Fruit fly (Drosophila melanogaster) whole organism, embryonic: ENCODE measurements around the gene CG12661.

ENCODE experiments used
- Ada2b ChIP-seq: fragments of 200-800 bp; sonication (Bioruptor generic); IDR thresholded peaks from 2 replicates; pipeline ENCODE4 v1.3.6; 2022; ENCODE audit warnings: missing biosample characterization, missing genetic modification characterization
- Atf3 ChIP-seq: fragments of 200-800 bp; sonication (Bioruptor generic); optimal IDR thresholded peaks from 3 replicates; lab custom pipeline; 2016; ENCODE audit warnings: missing biosample characterization, missing genetic modification characterization
- CG10147 ChIP-seq: fragments of 200-800 bp; sonication (Bioruptor generic); optimal IDR thresholded peaks from 2 replicates; lab custom pipeline; 2019; ENCODE audit warnings: missing biosample characterization, mild to moderate bottlenecking, missing genetic modification characterization, moderate library complexity
- CG10209 ChIP-seq: fragments of 200-800 bp; sonication (Bioruptor generic); optimal IDR thresholded peaks from 3 replicates; lab custom pipeline; 2017; ENCODE audit warnings: missing biosample characterization, mild to moderate bottlenecking, missing genetic modification characterization, missing genetic modification reagents
- CG10565 ChIP-seq: fragments of 200-800 bp; sonication (Bioruptor generic); optimal IDR thresholded peaks from 3 replicates; lab custom pipeline; 2016; ENCODE audit warnings: missing biosample characterization, mild to moderate bottlenecking, missing genetic modification characterization
- CG11085 ChIP-seq: fragments of 200-800 bp; sonication (Bioruptor generic); IDR thresholded peaks from 2 replicates; pipeline ENCODE4 v1.3.6; 2022; ENCODE audit warnings: missing biosample characterization, missing genetic modification characterization
- CG12659 ChIP-seq: fragments of 200-800 bp; sonication (Bioruptor generic); optimal IDR thresholded peaks from 3 replicates; lab custom pipeline; 2017; ENCODE audit warnings: mild to moderate bottlenecking, missing biosample characterization, missing genetic modification reagents, missing genetic modification characterization
- CG15601 ChIP-seq: fragments of 200-800 bp; sonication (Bioruptor generic); optimal IDR thresholded peaks from 3 replicates; lab custom pipeline; 2019; ENCODE audit warnings: missing biosample characterization, mild to moderate bottlenecking, missing genetic modification characterization, moderate library complexity
- CG1647 ChIP-seq: fragments of 200-800 bp; sonication (Bioruptor generic); optimal IDR thresholded peaks from 3 replicates; lab custom pipeline; 2016; ENCODE audit warnings: missing biosample characterization, missing genetic modification characterization
- CG16813 ChIP-seq: fragments of 200-800 bp; sonication (Bioruptor generic); IDR thresholded peaks from 3 replicates; pipeline ENCODE4 v1.3.6; 2022; ENCODE audit warnings: missing biosample characterization, missing genetic modification characterization; ENCODE audit not compliant: partially characterized antibody
- CG17612 ChIP-seq: fragments of 200-800 bp; sonication (Bioruptor generic); IDR thresholded peaks from 2 replicates; pipeline ENCODE4 v1.3.6; 2022; ENCODE audit warnings: missing biosample characterization, missing genetic modification characterization
- CG2875 ChIP-seq: fragments of 200-800 bp; sonication (Bioruptor generic); optimal IDR thresholded peaks from 2 replicates; lab custom pipeline; 2017; ENCODE audit warnings: missing biosample characterization, mild to moderate bottlenecking, missing genetic modification characterization, missing genetic modification reagents
- CG31441 ChIP-seq: fragments of 200-800 bp; sonication (Bioruptor generic); IDR thresholded peaks from 2 replicates; pipeline ENCODE4 v1.3.6; 2022; ENCODE audit warnings: missing biosample characterization, missing genetic modification characterization
- CG3281 ChIP-seq: fragments of 200-800 bp; sonication (Bioruptor generic); optimal IDR thresholded peaks from 3 replicates; lab custom pipeline; 2017; ENCODE audit warnings: missing biosample characterization, mild to moderate bottlenecking, missing genetic modification characterization
- CG7271 ChIP-seq: fragments of 200-800 bp; sonication (Bioruptor generic); optimal IDR thresholded peaks from 2 replicates; lab custom pipeline; 2018; ENCODE audit warnings: missing biosample characterization, mild to moderate bottlenecking, missing genetic modification characterization, moderate library complexity
- CG7556 ChIP-seq: fragments of 200-800 bp; sonication (Bioruptor generic); optimal IDR thresholded peaks from 2 replicates; lab custom pipeline; 2017; ENCODE audit warnings: missing biosample characterization, mild to moderate bottlenecking, missing genetic modification characterization
- CG8089 ChIP-seq: fragments of 200-800 bp; sonication (Bioruptor generic); optimal IDR thresholded peaks from 3 replicates; lab custom pipeline; 2016; ENCODE audit warnings: missing biosample characterization, missing genetic modification characterization
- Doc2 ChIP-seq: fragments of 200-800 bp; sonication (Bioruptor generic); IDR thresholded peaks from 2 replicates; pipeline ENCODE4 v1.3.6; 2022; ENCODE audit warnings: missing biosample characterization, missing genetic modification characterization
- ERR ChIP-seq: fragments of 200-800 bp; sonication (Bioruptor generic); optimal IDR thresholded peaks from 2 replicates; lab custom pipeline; 2016; ENCODE audit warnings: missing biosample characterization, missing genetic modification characterization
- Fer3 ChIP-seq: fragments of 200-800 bp; sonication (Bioruptor generic); optimal IDR thresholded peaks from 2 replicates; lab custom pipeline; 2018; ENCODE audit warnings: missing biosample characterization, mild to moderate bottlenecking, missing genetic modification characterization, moderate library complexity
- HmgD ChIP-seq: fragments of 200-800 bp; sonication (Bioruptor generic); optimal IDR thresholded peaks from 3 replicates; lab custom pipeline; 2016; ENCODE audit warnings: missing biosample characterization, missing genetic modification characterization
- Hr78 ChIP-seq, 2 experiments: fragments of 200-800 bp in 1 of 2; fragments of >200 bp in 1 of 2; sonication (Bioruptor generic) in 1 of 2; optimal IDR thresholded peaks; 2 replicates each; lab custom pipeline; 2017 to 2019; ENCODE audit warnings: missing biosample characterization in 2 of 2, missing genetic modification characterization in 2 of 2, mild to moderate bottlenecking in 1 of 2, moderate library complexity in 1 of 2
- Lim3 ChIP-seq: fragments of 200-800 bp; sonication (Bioruptor generic); IDR thresholded peaks from 2 replicates; pipeline ENCODE4 v1.3.6; 2022; ENCODE audit warnings: missing biosample characterization, missing genetic modification characterization
- Meics ChIP-seq: fragments of 200-800 bp; sonication (Bioruptor generic); optimal IDR thresholded peaks from 2 replicates; lab custom pipeline; 2017; ENCODE audit warnings: missing biosample characterization, mild to moderate bottlenecking, missing genetic modification characterization
- Optix ChIP-seq: fragments of 200-800 bp; sonication (Bioruptor generic); IDR thresholded peaks from 3 replicates; pipeline ENCODE4 v1.3.6; 2022; ENCODE audit warnings: missing biosample characterization, missing genetic modification characterization
- Sry-β ChIP-seq: fragments of 200-800 bp; sonication (Bioruptor generic); optimal IDR thresholded peaks from 2 replicates; lab custom pipeline; 2018; ENCODE audit warnings: missing biosample characterization, mild to moderate bottlenecking, missing genetic modification characterization, moderate library complexity
- Stat92E ChIP-seq, 3 experiments: fragments of >200 bp in 2 of 3; fragments of 200-800 bp in 1 of 3; sonication (Bioruptor generic) in 1 of 3; optimal IDR thresholded peaks; 2 replicates each; lab custom pipeline; 2017 to 2019; ENCODE audit warnings: missing biosample characterization in 3 of 3, missing genetic modification characterization in 3 of 3, mild to moderate bottlenecking in 1 of 3, moderate library complexity in 1 of 3
- Taf1 ChIP-seq: fragments of 200-800 bp; sonication (Bioruptor generic); IDR thresholded peaks from 2 replicates; pipeline ENCODE4 v1.3.6; 2022; ENCODE audit warnings: missing biosample characterization, missing genetic modification characterization
- bigmax ChIP-seq: fragments of 200-800 bp; sonication (Bioruptor generic); optimal IDR thresholded peaks from 2 replicates; lab custom pipeline; 2018; ENCODE audit warnings: missing biosample characterization, mild to moderate bottlenecking, missing genetic modification characterization
- esg ChIP-seq: fragments of 200-800 bp; sonication (Bioruptor generic); conservative IDR thresholded peaks from 2 replicates; pipeline ENCODE4 v1.3.6; 2022; ENCODE audit warnings: missing biosample characterization, missing genetic modification characterization
- ewg ChIP-seq: fragments of 200-800 bp; sonication (Bioruptor generic); optimal IDR thresholded peaks from 3 replicates; lab custom pipeline; 2017; ENCODE audit warnings: mild to moderate bottlenecking, missing biosample characterization, missing genetic modification reagents, missing genetic modification characterization
- fd64A ChIP-seq: fragments of 200-800 bp; sonication (Bioruptor generic); optimal IDR thresholded peaks from 3 replicates; lab custom pipeline; 2018; ENCODE audit warnings: missing biosample characterization, mild to moderate bottlenecking, missing genetic modification characterization
- grau ChIP-seq: fragments of 200-800 bp; optimal IDR thresholded peaks from 3 replicates; lab custom pipeline; 2019; ENCODE audit warnings: missing biosample characterization, mild to moderate bottlenecking, missing genetic modification characterization, moderate library complexity
- gsb ChIP-seq: fragments of 200-800 bp; sonication (Bioruptor generic); IDR thresholded peaks from 2 replicates; pipeline ENCODE4 v1.3.6; 2022; ENCODE audit warnings: missing biosample characterization, missing genetic modification characterization
- jigr1 ChIP-seq: fragments of 200-800 bp; sonication (Bioruptor generic); IDR thresholded peaks from 3 replicates; pipeline ENCODE4 v1.3.6; 2022; ENCODE audit warnings: missing biosample characterization, missing genetic modification characterization
- lab ChIP-seq: fragments of 200-800 bp; sonication (Bioruptor generic); optimal IDR thresholded peaks from 3 replicates; lab custom pipeline; 2017; ENCODE audit warnings: missing biosample characterization, missing genetic modification characterization, mild to moderate bottlenecking, moderate library complexity, missing genetic modification reagents
- mld ChIP-seq: fragments of 200-800 bp; sonication (Bioruptor generic); IDR thresholded peaks from 3 replicates; pipeline ENCODE4 v1.3.6; 2022; ENCODE audit warnings: missing biosample characterization, missing genetic modification characterization; ENCODE audit not compliant: partially characterized antibody
- odd ChIP-seq: fragments of 200-800 bp; sonication (Bioruptor generic); optimal IDR thresholded peaks from 2 replicates; lab custom pipeline; 2017; ENCODE audit warnings: missing biosample characterization, mild to moderate bottlenecking, missing genetic modification characterization
- sd ChIP-seq: fragments of 200-800 bp; sonication (Bioruptor generic); optimal IDR thresholded peaks from 3 replicates; lab custom pipeline; 2018; ENCODE audit warnings: missing biosample characterization, mild to moderate bottlenecking, missing genetic modification characterization, moderate library complexity
- ssp ChIP-seq: fragments of 200-800 bp; sonication (Bioruptor generic); IDR thresholded peaks from 2 replicates; pipeline ENCODE4 v1.3.6; 2022; ENCODE audit warnings: missing biosample characterization, missing genetic modification characterization
- sug ChIP-seq: fragments of 200-800 bp; optimal IDR thresholded peaks from 2 replicates; lab custom pipeline; 2019; ENCODE audit warnings: missing biosample characterization, mild to moderate bottlenecking, missing genetic modification characterization, moderate library complexity
- ttk ChIP-seq: fragments of 200-800 bp; sonication (Bioruptor generic); IDR thresholded peaks from 2 replicates; pipeline ENCODE4 v2.1.2; 2022; ENCODE audit warnings: missing biosample characterization, missing genetic modification characterization
- twi ChIP-seq: fragments of 200-800 bp; optimal IDR thresholded peaks from 2 replicates; lab custom pipeline; 2019; ENCODE audit warnings: missing biosample characterization, mild to moderate bottlenecking, missing genetic modification characterization, moderate library complexity
- tx ChIP-seq: fragments of 200-800 bp; sonication (Bioruptor generic); optimal IDR thresholded peaks from 2 replicates; lab custom pipeline; 2016; ENCODE audit warnings: missing biosample characterization, missing genetic modification characterization
- vfl ChIP-seq: fragments of 200-800 bp; sonication (Bioruptor generic); optimal IDR thresholded peaks from 2 replicates; lab custom pipeline; 2016; ENCODE audit warnings: missing biosample characterization, missing genetic modification characterization
- vnd ChIP-seq: fragments of 200-800 bp; sonication (Bioruptor generic); IDR thresholded peaks from 3 replicates; pipeline ENCODE4 v1.3.6; 2022; ENCODE audit warnings: missing biosample characterization, missing genetic modification characterization; ENCODE audit not compliant: partially characterized antibody
- wek ChIP-seq: fragments of 200-800 bp; sonication (Bioruptor generic); optimal IDR thresholded peaks from 3 replicates; lab custom pipeline; 2018; ENCODE audit warnings: missing biosample characterization, mild to moderate bottlenecking, missing genetic modification characterization, moderate library complexity
- yki ChIP-seq: fragments of >200 bp; optimal IDR thresholded peaks from 3 replicates; lab custom pipeline; 2018
- zfh2 ChIP-seq: fragments of 200-800 bp; sonication (Bioruptor generic); optimal IDR thresholded peaks from 2 replicates; lab custom pipeline; 2016; ENCODE audit warnings: missing biosample characterization, missing genetic modification characterization

CG12661 gene

dm6 chrX:8891565-8892276 is 31.8 kb downstream of the CG12661 start (continued):
- TF ChIP-seq CG10565 (GFP tag; lab: Kevin White, UChicago) (no peak), Sry-β (GFP tag; lab: Kevin White, UChicago) (peak; percentile 39), HmgD (GFP tag; lab: Kevin White, UChicago) (no peak), Hr78 (GFP tag; optimal IDR thresholded peaks at IDR 0.05; lab: Kevin White, UChicago) (peak in 1 of 2 experiments; percentile 22), jigr1 (no peak), CG15601 (tag; lab: Kevin White, UChicago) (peak; percentile 47), tx (GFP tag; lab: Kevin White, UChicago) (no peak), CG31441 (GFP tag; lab: Robert Waterston, UW) (peak; percentile 80), fd64A (GFP tag; lab: Kevin White, UChicago) (no peak), Taf1 (GFP tag; lab: Robert Waterston, UW) (no peak), Lim3 (GFP tag; lab: Robert Waterston, UW) (no peak), Ada2b (GFP tag; lab: Robert Waterston, UW) (peak; percentile 56; the same call in 1 of the 2 replicates), vfl (GFP tag; lab: Kevin White, UChicago) (no peak), sd (no peak), twi (tag; lab: Kevin White, UChicago) (no peak), ERR (GFP tag; lab: Kevin White, UChicago) (peak; percentile 31), CG2875 (GFP tag; lab: Kevin White, UChicago) (peak; percentile 15), mld (no peak), CG3281 (peak; percentile 55), Meics (GFP tag; lab: Kevin White, UChicago) (peak; percentile 73), CG12659 (GFP tag; lab: Kevin White, UChicago) (peak; percentile 63), CG7556 (peak; percentile 68), Optix (GFP tag; lab: Robert Waterston, UW) (no peak), Atf3 (GFP tag; lab: Kevin White, UChicago) (no peak), CG17612 (no peak; the same call in 1 of the 2 replicates), ewg (peak; percentile 57), yki (peak; percentile 86), lab (GFP tag; lab: Kevin White, UChicago) (peak; percentile 72), Stat92E (GFP tag; optimal IDR thresholded peaks at IDR 0.05; lab: Kevin White, UChicago) (no peak), CG1647 (GFP tag; lab: Kevin White, UChicago) (peak; percentile 60), Fer3 (tag; lab: Kevin White, UChicago) (peak; percentile 67), gsb (no peak), ssp (GFP tag; lab: Robert Waterston, UW) (peak; percentile 60), CG7271 (tag; lab: Kevin White, UChicago) (no peak), Doc2 (GFP tag; lab: Robert Waterston, UW) (no peak), esg (peak; percentile 61), zfh2 (GFP tag; lab: Kevin White, UChicago) (no peak), vnd (GFP tag; lab: Robert Waterston, UW) (no peak), CG8089 (GFP tag; lab: Kevin White, UChicago) (no peak), CG10147 (GFP tag; lab: Kevin White, UChicago) (peak; percentile 60), CG10209 (peak; percentile 57), wek (GFP tag; lab: Kevin White, UChicago) (no peak), grau (peak; percentile 78), CG16813 (no peak), ttk (GFP tag; lab: Robert Waterston, UW) (peak; percentile 75), bigmax (GFP tag; lab: Kevin White, UChicago) (no peak), odd (peak; percentile 43), CG11085 (0 out of 2 replicates have a peak, but pooled peaks have one; percentile 43), sug (no peak)
